Fruit fly (Drosophila melanogaster) whole organism, adult: ENCODE measurements around the gene Uck.

Experiments used
- CG11617 ChIP-seq: fragments of 200-800 bp; sonication (Bioruptor generic); optimal IDR thresholded peaks from 2 replicates; lab custom pipeline; 2017; ENCODE audit warnings: mild to moderate bottlenecking, missing biosample characterization, missing genetic modification reagents, missing genetic modification characterization
- CG12768 ChIP-seq: fragments of 200-800 bp; sonication (Bioruptor generic); optimal IDR thresholded peaks from 2 replicates; lab custom pipeline; 2017; ENCODE audit warnings: missing biosample characterization, missing genetic modification characterization, mild to moderate bottlenecking, moderate library complexity, missing genetic modification reagents
- CG1620 ChIP-seq: fragments of 200-800 bp; sonication (Bioruptor generic); optimal IDR thresholded peaks from 2 replicates; lab custom pipeline; 2016; ENCODE audit warnings: missing biosample characterization, missing genetic modification characterization
- CG33017 ChIP-seq: fragments of 200-800 bp; sonication (Bioruptor generic); optimal IDR thresholded peaks from 2 replicates; lab custom pipeline; 2018; ENCODE audit warnings: missing biosample characterization, mild to moderate bottlenecking, missing genetic modification characterization, moderate library complexity
- CG5204 ChIP-seq: fragments of 200-800 bp; sonication (Bioruptor generic); optimal IDR thresholded peaks from 2 replicates; lab custom pipeline; 2016; ENCODE audit warnings: missing biosample characterization, missing genetic modification characterization
- CG7045 ChIP-seq: fragments of 200-800 bp; sonication (Bioruptor generic); optimal IDR thresholded peaks from 2 replicates; lab custom pipeline; 2017; ENCODE audit warnings: missing biosample characterization, mild to moderate bottlenecking, missing genetic modification characterization
- Mnt ChIP-seq: fragments of 200-800 bp; sonication (Bioruptor generic); optimal IDR thresholded peaks from 2 replicates; lab custom pipeline; 2016; ENCODE audit warnings: missing biosample characterization, mild to moderate bottlenecking, missing genetic modification characterization
- bab1 ChIP-seq: fragments of 200-800 bp; sonication (Bioruptor generic); optimal IDR thresholded peaks from 3 replicates; lab custom pipeline; 2019; ENCODE audit warnings: missing biosample characterization, mild to moderate bottlenecking, missing genetic modification characterization, moderate library complexity
- kay ChIP-seq: fragments of 200-800 bp; sonication (Bioruptor generic); peaks from one replicate; lab custom pipeline; 2016; ENCODE audit warnings: missing biosample characterization, missing genetic modification characterization, borderline replicate concordance
- ovo ChIP-seq: fragments of 200-800 bp; sonication (Bioruptor generic); optimal IDR thresholded peaks from 2 replicates; lab custom pipeline; 2016; ENCODE audit warnings: missing biosample characterization, missing genetic modification characterization
- tj ChIP-seq: fragments of 200-800 bp; sonication (Bioruptor generic); optimal IDR thresholded peaks from 3 replicates; lab custom pipeline; 2017; ENCODE audit warnings: missing biosample characterization, mild to moderate bottlenecking, missing genetic modification characterization, moderate library complexity
- toe ChIP-seq: fragments of 200-800 bp; sonication (Bioruptor generic); optimal IDR thresholded peaks from 2 replicates; lab custom pipeline; 2016; ENCODE audit warnings: missing biosample characterization, missing genetic modification characterization

DNA sequence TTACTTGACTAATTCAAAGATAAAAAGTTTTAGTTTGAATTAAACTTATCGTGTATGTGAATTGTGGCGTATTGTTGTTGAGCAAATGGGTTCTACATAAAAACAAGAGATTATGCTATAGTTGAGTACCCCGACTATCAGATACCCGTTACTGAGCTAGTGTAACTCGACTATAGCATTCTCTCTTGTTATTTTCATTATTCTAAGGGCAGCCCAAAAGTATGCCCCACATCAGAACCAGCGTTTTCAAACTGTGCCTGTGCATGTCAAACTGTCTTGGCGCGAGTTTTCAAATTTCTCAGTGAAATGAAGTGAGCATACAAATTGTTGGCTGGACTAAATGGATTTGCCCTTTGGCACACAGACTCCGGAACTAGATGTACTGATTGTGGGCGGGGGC is 10.7 kb upstream of the Uck start, which contains the start of gene shps:
- TF ChIP-seq bab1 (no peak), CG7045 (GFP tag; lab: Kevin White, UChicago) (no peak), kay (GFP tag; lab: Kevin White, UChicago) (no peak), ovo (GFP tag; lab: Kevin White, UChicago) (no peak), CG5204 (GFP tag; lab: Kevin White, UChicago) (no peak), tj (GFP tag; lab: Kevin White, UChicago) (no peak), Mnt (no peak), CG1620 (GFP tag; lab: Kevin White, UChicago) (no peak), toe (GFP tag; lab: Kevin White, UChicago) (no peak), CG11617 (GFP tag; lab: Kevin White, UChicago) (no peak), CG12768 (GFP tag; lab: Kevin White, UChicago) (no peak), CG33017 (tag; lab: Kevin White, UChicago) (no peak)
